Fruit fly (Drosophila melanogaster): ENCODE results near the gene SIFaR.

SIFaR gene

DNA sequence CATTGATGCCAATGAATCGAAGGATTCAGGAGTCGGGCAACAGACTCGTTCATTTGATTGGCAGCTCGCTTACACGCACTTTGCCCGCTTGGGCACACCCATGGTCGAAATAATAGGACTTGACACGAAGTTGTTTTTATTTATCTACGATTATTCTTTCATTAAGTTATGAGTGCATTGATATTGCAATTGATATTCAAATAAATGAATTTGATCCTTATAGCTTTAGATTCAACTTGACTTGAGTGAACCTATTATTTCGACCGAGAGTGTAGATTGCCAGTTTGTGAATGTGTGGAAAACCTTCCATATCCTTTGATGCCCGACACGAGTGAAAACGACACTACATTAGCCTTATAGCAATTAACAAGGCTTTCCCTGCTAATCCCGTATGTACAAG lies 36.7 kb upstream of the SIFaR start (continued):
- TF ChIP-seq CG10631 (GFP tag; optimal IDR thresholded peaks at IDR 0.05) (peak; percentile 46), CG16779 (tag; optimal IDR thresholded peaks at IDR 0.05) (peak; percentile 23), Hr4 (GFP tag; optimal IDR thresholded peaks at IDR 0.05) (peak; percentile 55), CG9139 (GFP tag; optimal IDR thresholded peaks at IDR 0.05) (no peak), net (GFP tag; optimal IDR thresholded peaks at IDR 0.05) (peak; percentile 34), CG34406 (GFP tag; optimal IDR thresholded peaks at IDR 0.05) (peak; percentile 52), esn (GFP tag; optimal IDR thresholded peaks at IDR 0.05) (peak; percentile 69), CG8119 (GFP tag; IDR thresholded peaks at IDR 0.05) (peak; percentile 65)

DNA sequence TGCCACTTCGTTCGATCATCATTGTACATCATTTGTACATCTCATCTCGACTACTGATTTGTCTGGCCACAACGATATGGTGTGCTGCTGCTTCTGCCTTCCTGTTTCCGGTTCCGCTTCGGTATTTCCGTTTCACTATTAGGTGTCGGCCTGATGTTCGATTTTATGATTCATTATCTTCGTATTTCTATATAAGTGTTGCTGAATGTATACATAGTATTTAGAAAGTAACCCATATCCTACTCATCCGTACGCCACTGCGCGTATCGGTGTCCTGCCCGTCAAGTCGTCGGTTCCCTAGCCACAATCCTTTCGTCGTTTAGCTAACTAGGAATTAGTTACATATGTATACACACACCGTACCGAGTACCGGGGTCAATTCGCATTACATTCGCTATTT lies 25.3 kb upstream of the SIFaR start:
- TF ChIP-seq vri (GFP tag; optimal IDR thresholded peaks at IDR 0.05) (no peak), fd59A (GFP tag; optimal IDR thresholded peaks at IDR 0.05) (no peak), net (GFP tag; optimal IDR thresholded peaks at IDR 0.05) (no peak), Ets96B (tag; optimal IDR thresholded peaks at IDR 0.05) (no peak), ss (GFP tag; optimal IDR thresholded peaks at IDR 0.05) (peak; percentile 24 to 25), CG6808 (GFP tag; optimal IDR thresholded peaks at IDR 0.05) (peak; percentile 41), CG11762 (GFP tag; optimal IDR thresholded peaks at IDR 0.05; ENCODE audit: insufficient read depth) (no peak), CG31627 (GFP tag; optimal IDR thresholded peaks at IDR 0.05) (no peak), svp (GFP tag) (no peak), Smox (GFP tag; optimal IDR thresholded peaks at IDR 0.05) (no peak), fkh (GFP tag; optimal IDR thresholded peaks at IDR 0.05) (no peak), CG11294 (GFP tag; IDR thresholded peaks at IDR 0.05) (no peak), Sox102F (GFP tag; optimal IDR thresholded peaks at IDR 0.05) (no peak), achi (GFP tag; optimal IDR thresholded peaks at IDR 0.05) (no peak), Hr4 (GFP tag; optimal IDR thresholded peaks at IDR 0.05) (no peak), CG10669 (GFP tag; optimal IDR thresholded peaks at IDR 0.05) (no peak), spab (GFP tag; optimal IDR thresholded peaks at IDR 0.05) (no peak), Eip78C (GFP tag) (peak; percentile 47)

DNA sequence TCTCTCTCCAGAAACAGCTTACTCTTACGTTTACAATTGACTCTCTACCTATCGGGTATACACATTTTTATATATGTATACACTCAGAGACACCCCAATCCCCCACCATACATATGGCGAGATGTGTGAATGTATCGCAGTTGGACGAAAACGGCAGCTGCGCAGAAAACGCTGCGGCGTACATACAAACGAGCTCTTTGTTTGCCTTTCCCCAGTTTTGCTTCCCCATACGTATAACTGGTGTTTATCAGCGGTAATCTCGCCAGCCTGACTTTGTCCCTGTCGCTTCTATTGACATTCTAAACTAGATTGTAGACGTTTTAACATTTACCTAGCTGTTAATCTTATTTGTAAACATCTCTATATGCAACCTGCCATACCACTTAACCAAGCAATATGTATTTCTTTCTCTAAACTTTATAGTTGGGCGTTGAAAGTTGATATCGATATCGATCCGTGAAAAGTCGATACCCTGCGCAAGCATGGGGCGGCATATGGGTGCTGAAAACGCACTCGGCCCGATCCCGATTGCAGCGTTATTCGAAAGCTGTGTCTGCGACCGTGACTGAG lies 3.7 kb upstream of the SIFaR start:
- TF ChIP-seq CG6276 (GFP tag; optimal IDR thresholded peaks at IDR 0.05) (peak; percentile 40), spab (GFP tag; optimal IDR thresholded peaks at IDR 0.05) (no peak), CG16779 (tag; optimal IDR thresholded peaks at IDR 0.05) (no peak), Eip75B (GFP tag; optimal IDR thresholded peaks at IDR 0.05) (no peak), Met (GFP tag; optimal IDR thresholded peaks at IDR 0.05) (no peak), Eip78C (GFP tag) (peak; percentile 78), CG1621 (tag; optimal IDR thresholded peaks at IDR 0.05) (no peak), Hr39 (GFP tag; optimal IDR thresholded peaks at IDR 0.05) (no peak), vri (GFP tag; optimal IDR thresholded peaks at IDR 0.05) (peak; percentile 93), salr (GFP tag; optimal IDR thresholded peaks at IDR 0.05) (no peak), CG6163 (GFP tag; IDR thresholded peaks at IDR 0.05) (no peak), Sox102F (GFP tag; optimal IDR thresholded peaks at IDR 0.05) (no peak), dsx (GFP tag; optimal IDR thresholded peaks at IDR 0.05; ENCODE audit: poor library complexity, severe bottlenecking) (peak; percentile 9), ss (GFP tag; optimal IDR thresholded peaks at IDR 0.05) (peak in 1 of 2 experiments; percentile 34), esn (GFP tag; optimal IDR thresholded peaks at IDR 0.05) (no peak), fd85E (GFP tag; optimal IDR thresholded peaks at IDR 0.05) (no peak), topi (GFP tag; optimal IDR thresholded peaks at IDR 0.05) (no peak), pdm3 (GFP tag; optimal IDR thresholded peaks at IDR 0.05) (no peak), CG6854 (GFP tag; optimal IDR thresholded peaks at IDR 0.05) (peak; percentile 46), CG34406 (GFP tag; optimal IDR thresholded peaks at IDR 0.05) (peak; percentile 13), svp (GFP tag) (peak; percentile 78), fd59A (GFP tag; optimal IDR thresholded peaks at IDR 0.05) (no peak), Gug (GFP tag; IDR thresholded peaks at IDR 0.05) (no peak), Hr4 (GFP tag; optimal IDR thresholded peaks at IDR 0.05) (no peak), CG3919 (GFP tag; optimal IDR thresholded peaks at IDR 0.05) (peak; percentile 45), fkh (GFP tag; optimal IDR thresholded peaks at IDR 0.05) (peak; percentile 99), dac (GFP tag; optimal IDR thresholded peaks at IDR 0.05) (no peak), CG10631 (GFP tag; optimal IDR thresholded peaks at IDR 0.05) (peak; percentile 33), OdsH (GFP tag; optimal IDR thresholded peaks at IDR 0.05) (no peak), Ets96B (tag; optimal IDR thresholded peaks at IDR 0.05) (no peak), CG3032 (tag; optimal IDR thresholded peaks at IDR 0.05) (peak; percentile 14), Ets21C (GFP tag; optimal IDR thresholded peaks at IDR 0.05) (no peak), Blimp-1 (GFP tag; optimal IDR thresholded peaks at IDR 0.05) (no peak), CG31627 (GFP tag; optimal IDR thresholded peaks at IDR 0.05) (no peak), CG11762 (GFP tag; optimal IDR thresholded peaks at IDR 0.05; ENCODE audit: insufficient read depth) (no peak), cyc (GFP tag; optimal IDR thresholded peaks at IDR 0.05) (no peak), CG11294 (GFP tag; IDR thresholded peaks at IDR 0.05) (no peak), CG6808 (GFP tag; optimal IDR thresholded peaks at IDR 0.05) (peak; percentile 24)

All from whole organism, prepupa.